Fruit fly (Drosophila melanogaster) whole organism, embryonic: ENCODE results near the gene CG6126.

ENCODE experiments used
- CG11398 ChIP-seq: fragments of 200-800 bp; sonication (Bioruptor generic); optimal IDR thresholded peaks from 2 replicates; lab custom pipeline; 2016; ENCODE audit warnings: missing biosample characterization, missing genetic modification characterization
- CG15011 ChIP-seq: fragments of 200-800 bp; sonication (Bioruptor generic); optimal IDR thresholded peaks from 3 replicates; lab custom pipeline; 2018; ENCODE audit warnings: missing biosample characterization, mild to moderate bottlenecking, missing genetic modification characterization
- CG16863 ChIP-seq: fragments of 200-800 bp; sonication (Bioruptor generic); optimal IDR thresholded peaks from 3 replicates; lab custom pipeline; 2016; ENCODE audit warnings: missing biosample characterization, missing genetic modification characterization
- CG17385 ChIP-seq: fragments of 200-800 bp; sonication (Bioruptor generic); optimal IDR thresholded peaks from 3 replicates; lab custom pipeline; 2018; ENCODE audit warnings: missing biosample characterization, mild to moderate bottlenecking, missing genetic modification characterization
- CG2129 ChIP-seq: fragments of 200-800 bp; sonication (Bioruptor generic); IDR thresholded peaks from 2 replicates; pipeline ENCODE4 v1.3.6; 2022; ENCODE audit warnings: missing biosample characterization, missing genetic modification characterization; ENCODE audit not compliant: partially characterized antibody
- CG3847 ChIP-seq: fragments of 200-800 bp; sonication (Bioruptor generic); IDR thresholded peaks from 2 replicates; pipeline ENCODE4 v1.3.6; 2022; ENCODE audit warnings: missing biosample characterization, missing genetic modification characterization
- CG4404 ChIP-seq: fragments of 200-800 bp; sonication (Bioruptor generic); IDR thresholded peaks from 2 replicates; pipeline ENCODE4 v1.3.6; 2022; ENCODE audit warnings: missing biosample characterization, missing genetic modification characterization
- CG6813 ChIP-seq: fragments of 200-800 bp; sonication (Bioruptor generic); optimal IDR thresholded peaks from 2 replicates; lab custom pipeline; 2017; ENCODE audit warnings: missing biosample characterization, missing genetic modification characterization, mild to moderate bottlenecking, moderate library complexity, missing genetic modification reagents
- CG7556 ChIP-seq: fragments of 200-800 bp; sonication (Bioruptor generic); optimal IDR thresholded peaks from 2 replicates; lab custom pipeline; 2017; ENCODE audit warnings: missing biosample characterization, mild to moderate bottlenecking, missing genetic modification characterization
- CG7963 ChIP-seq: fragments of 200-800 bp; sonication (Bioruptor generic); IDR thresholded peaks from 3 replicates; pipeline ENCODE4 v1.3.6; 2022; ENCODE audit warnings: missing biosample characterization, missing genetic modification characterization; ENCODE audit not compliant: partially characterized antibody
- CG7987 ChIP-seq: fragments of 200-800 bp; sonication (Bioruptor generic); optimal IDR thresholded peaks from 2 replicates; lab custom pipeline; 2018; ENCODE audit warnings: missing biosample characterization, mild to moderate bottlenecking, missing genetic modification characterization, moderate library complexity
- CG8388 ChIP-seq: fragments of 200-800 bp; sonication (Bioruptor generic); optimal IDR thresholded peaks from 2 replicates; lab custom pipeline; 2019; ENCODE audit warnings: missing biosample characterization, mild to moderate bottlenecking, missing genetic modification characterization, moderate library complexity
- CG9727 ChIP-seq: fragments of 200-800 bp; sonication (Bioruptor generic); optimal IDR thresholded peaks from 3 replicates; lab custom pipeline; 2017; ENCODE audit warnings: missing biosample characterization, mild to moderate bottlenecking, missing genetic modification characterization
- CTCF ChIP-seq: fragments of 200-800 bp; sonication (Bioruptor generic); optimal IDR thresholded peaks from 2 replicates; lab custom pipeline; 2017; ENCODE audit warnings: missing biosample characterization, mild to moderate bottlenecking, missing genetic modification characterization, moderate library complexity
- Dbx ChIP-seq: fragments of 200-800 bp; sonication (Bioruptor generic); IDR thresholded peaks from 3 replicates; pipeline ENCODE4 v1.3.6; 2022; ENCODE audit warnings: missing biosample characterization, missing genetic modification characterization
- Doc2 ChIP-seq: fragments of 200-800 bp; sonication (Bioruptor generic); IDR thresholded peaks from 2 replicates; pipeline ENCODE4 v1.3.6; 2022; ENCODE audit warnings: missing biosample characterization, missing genetic modification characterization
- E2f2 ChIP-seq: fragments of 200-800 bp; sonication (Bioruptor generic); IDR thresholded peaks from 2 replicates; pipeline ENCODE4 v1.3.6; 2022; ENCODE audit warnings: missing biosample characterization, missing genetic modification characterization
- Kr ChIP-seq: fragments of 200-800 bp; sonication (Bioruptor generic); optimal IDR thresholded peaks from 2 replicates; lab custom pipeline; 2017; ENCODE audit warnings: missing biosample characterization, mild to moderate bottlenecking, missing genetic modification characterization
- Lim3 ChIP-seq: fragments of 200-800 bp; sonication (Bioruptor generic); IDR thresholded peaks from 2 replicates; pipeline ENCODE4 v1.3.6; 2022; ENCODE audit warnings: missing biosample characterization, missing genetic modification characterization
- Mrtf ChIP-seq: fragments of 200-800 bp; sonication (Bioruptor generic); IDR thresholded peaks from 3 replicates; pipeline ENCODE4 v1.3.6; 2022; ENCODE audit warnings: missing biosample characterization, missing genetic modification characterization
- NK7.1 ChIP-seq: fragments of 200-800 bp; sonication (Bioruptor generic); optimal IDR thresholded peaks from 3 replicates; lab custom pipeline; 2016; ENCODE audit warnings: missing biosample characterization, missing genetic modification characterization
- Neu2 ChIP-seq: fragments of 200-800 bp; sonication (Bioruptor generic); optimal IDR thresholded peaks from 3 replicates; lab custom pipeline; 2016; ENCODE audit warnings: missing biosample characterization, missing genetic modification characterization, borderline replicate concordance
- Six4 ChIP-seq: fragments of 200-800 bp; sonication (Bioruptor generic); optimal IDR thresholded peaks from 2 replicates; lab custom pipeline; 2016; ENCODE audit warnings: missing biosample characterization, missing genetic modification characterization
- Sry-δ ChIP-seq: fragments of 200-800 bp; sonication (Bioruptor generic); optimal IDR thresholded peaks from 2 replicates; lab custom pipeline; 2016; ENCODE audit warnings: missing biosample characterization, missing genetic modification characterization
- Taf1 ChIP-seq: fragments of 200-800 bp; sonication (Bioruptor generic); IDR thresholded peaks from 2 replicates; pipeline ENCODE4 v1.3.6; 2022; ENCODE audit warnings: missing biosample characterization, missing genetic modification characterization
- ac ChIP-seq: fragments of 200-800 bp; sonication (Bioruptor generic); optimal IDR thresholded peaks from 3 replicates; lab custom pipeline; 2017; ENCODE audit warnings: missing biosample characterization, mild to moderate bottlenecking, missing genetic modification characterization
- aop ChIP-seq: fragments of 200-800 bp; sonication (Bioruptor generic); IDR thresholded peaks from 2 replicates; pipeline ENCODE4 v1.3.6; 2022; ENCODE audit warnings: missing biosample characterization, missing genetic modification characterization
- cad ChIP-seq: fragments of >200 bp; optimal IDR thresholded peaks from 2 replicates; lab custom pipeline; 2017; ENCODE audit warnings: missing biosample characterization, missing genetic modification characterization
- cg ChIP-seq: fragments of 200-800 bp; sonication (Bioruptor generic); optimal IDR thresholded peaks from 3 replicates; lab custom pipeline; 2019; ENCODE audit warnings: missing biosample characterization, mild to moderate bottlenecking, missing genetic modification characterization, moderate library complexity
- chif ChIP-seq, 2 experiments: fragments of 200-800 bp; sonication (Bioruptor generic); optimal IDR thresholded peaks; 3 replicates each; lab custom pipeline; 2016; ENCODE audit warnings: missing biosample characterization in 2 of 2, missing genetic modification characterization in 2 of 2
- disco-r ChIP-seq: fragments of 200-800 bp; sonication (Bioruptor generic); optimal IDR thresholded peaks from 2 replicates; lab custom pipeline; 2016; ENCODE audit warnings: missing biosample characterization, missing genetic modification characterization
- dmrt99B ChIP-seq: fragments of 200-800 bp; sonication (Bioruptor generic); optimal IDR thresholded peaks from 2 replicates; lab custom pipeline; 2018; ENCODE audit warnings: missing biosample characterization, mild to moderate bottlenecking, missing genetic modification characterization, moderate library complexity
- exex ChIP-seq: fragments of 200-800 bp; sonication (Bioruptor generic); optimal IDR thresholded peaks from 4 replicates; lab custom pipeline; 2018; ENCODE audit warnings: missing biosample characterization, mild to moderate bottlenecking, missing genetic modification characterization, moderate library complexity
- grn ChIP-seq: fragments of 200-800 bp; sonication (Bioruptor generic); optimal IDR thresholded peaks from 3 replicates; lab custom pipeline; 2017; ENCODE audit warnings: missing biosample characterization, missing genetic modification characterization
- jigr1 ChIP-seq: fragments of 200-800 bp; sonication (Bioruptor generic); IDR thresholded peaks from 3 replicates; pipeline ENCODE4 v1.3.6; 2022; ENCODE audit warnings: missing biosample characterization, missing genetic modification characterization
- jumu ChIP-seq: fragments of 200-800 bp; sonication (Bioruptor generic); optimal IDR thresholded peaks from 3 replicates; lab custom pipeline; 2016; ENCODE audit warnings: missing biosample characterization, missing genetic modification characterization
- kay ChIP-seq: fragments of 200-800 bp; sonication (Bioruptor generic); optimal IDR thresholded peaks from 2 replicates; lab custom pipeline; 2016; ENCODE audit warnings: missing biosample characterization, missing genetic modification characterization
- pan ChIP-seq, 4 experiments: fragments of >200 bp in 3 of 4; fragments of 200-800 bp in 1 of 4; sonication (Bioruptor generic) in 1 of 4; optimal IDR thresholded peaks in 3 of 4; IDR thresholded peaks in 1 of 4; 2 replicates each; pipeline versions ENCODE4 v1.3.6 to Lab custom; 2017 to 2022; ENCODE audit warnings: missing biosample characterization in 2 of 4, missing genetic modification characterization in 2 of 4, mixed read lengths in 1 of 4
- pb ChIP-seq: fragments of 200-800 bp; sonication (Bioruptor generic); optimal IDR thresholded peaks from 3 replicates; lab custom pipeline; 2016; ENCODE audit warnings: missing biosample characterization, missing genetic modification characterization
- psq ChIP-seq: fragments of 200-800 bp; sonication (Bioruptor generic); optimal IDR thresholded peaks from 2 replicates; lab custom pipeline; 2017; ENCODE audit warnings: missing biosample characterization, missing genetic modification characterization
- rib ChIP-seq: fragments of 200-800 bp; sonication (Bioruptor generic); IDR thresholded peaks from 2 replicates; pipeline ENCODE4 v1.3.6; 2022; ENCODE audit warnings: missing biosample characterization, missing genetic modification characterization
- run ChIP-seq: fragments of 200-800 bp; sonication (Bioruptor generic); optimal IDR thresholded peaks from 3 replicates; lab custom pipeline; 2018; ENCODE audit warnings: missing biosample characterization, mild to moderate bottlenecking, missing genetic modification characterization
- scrt ChIP-seq: fragments of 200-800 bp; sonication (Bioruptor generic); optimal IDR thresholded peaks from 2 replicates; lab custom pipeline; 2018; ENCODE audit warnings: missing biosample characterization, mild to moderate bottlenecking, missing genetic modification characterization, moderate library complexity
- shn ChIP-seq: fragments of 200-800 bp; sonication (Bioruptor generic); optimal IDR thresholded peaks from 3 replicates; lab custom pipeline; 2016; ENCODE audit warnings: missing biosample characterization, missing genetic modification characterization
- so ChIP-seq: fragments of 200-800 bp; sonication (Bioruptor generic); IDR thresholded peaks from 3 replicates; pipeline ENCODE4 v1.3.6; 2022; ENCODE audit warnings: missing biosample characterization, missing genetic modification characterization
- stc ChIP-seq: fragments of 200-800 bp; sonication (Bioruptor generic); IDR thresholded peaks from 2 replicates; pipeline ENCODE4 v1.3.6; 2022; ENCODE audit warnings: missing biosample characterization, missing genetic modification characterization
- sug ChIP-seq: fragments of 200-800 bp; optimal IDR thresholded peaks from 2 replicates; lab custom pipeline; 2019; ENCODE audit warnings: missing biosample characterization, mild to moderate bottlenecking, missing genetic modification characterization, moderate library complexity
- tin ChIP-seq: fragments of 200-800 bp; sonication (Bioruptor generic); optimal IDR thresholded peaks from 3 replicates; lab custom pipeline; 2016; ENCODE audit warnings: missing biosample characterization, missing genetic modification characterization
- twi ChIP-seq: fragments of 200-800 bp; optimal IDR thresholded peaks from 2 replicates; lab custom pipeline; 2019; ENCODE audit warnings: missing biosample characterization, mild to moderate bottlenecking, missing genetic modification characterization, moderate library complexity
- unpg ChIP-seq: fragments of 200-800 bp; sonication (Bioruptor generic); optimal IDR thresholded peaks from 3 replicates; lab custom pipeline; 2018; ENCODE audit warnings: missing biosample characterization, mild to moderate bottlenecking, missing genetic modification characterization, moderate library complexity
- yki ChIP-seq: fragments of >200 bp; optimal IDR thresholded peaks from 3 replicates; lab custom pipeline; 2018

CG6126 gene

dm6 chr3R:16222300-16222903 is 19.5 kb upstream of the CG6126 start (continued):
- TF ChIP-seq tin (GFP tag; lab: Kevin White, UChicago) (peak; percentile 99), stc (GFP tag; lab: Robert Waterston, UW) (peak; percentile 100), shn (peak; percentile 99), pb (peak; percentile 100), scrt (GFP tag; lab: Kevin White, UChicago) (peak; percentile 98), rib (GFP tag; lab: Robert Waterston, UW) (peak; percentile 98), Sry-δ (peak; percentile 87), sug (tag; lab: Kevin White, UChicago) (peak; percentile 96), exex (tag; lab: Kevin White, UChicago) (peak; percentile 94), unpg (GFP tag; lab: Kevin White, UChicago) (peak; percentile 99), CG2129 (no peak), CG7556 (GFP tag; lab: Kevin White, UChicago) (peak; percentile 87), kay (GFP tag; lab: Kevin White, UChicago) (peak; percentile 99), CG8388 (GFP tag; lab: Kevin White, UChicago) (peak; percentile 98), Taf1 (GFP tag; lab: Robert Waterston, UW) (peak; percentile 99), CG4404 (GFP tag; lab: Robert Waterston, UW) (peak; percentile 99), CG11398 (GFP tag; lab: Kevin White, UChicago) (peak; percentile 99), Mrtf (peak; percentile 100), grn (GFP tag; lab: Kevin White, UChicago) (peak; percentile 93), E2f2 (GFP tag; lab: Robert Waterston, UW) (peak; percentile 92), CTCF (GFP tag; lab: Kevin White, UChicago) (peak; percentile 77), NK7.1 (GFP tag; lab: Kevin White, UChicago) (peak; percentile 99), Lim3 (GFP tag; lab: Robert Waterston, UW) (peak; percentile 99), CG3847 (GFP tag; lab: Robert Waterston, UW) (peak; percentile 99), so (GFP tag; lab: Robert Waterston, UW) (peak; percentile 100), pan (optimal IDR thresholded peaks at IDR 0.05; lab: Kevin White, UChicago) (no peak), pan (GFP tag; optimal IDR thresholded peaks at IDR 0.05 in 1 of 2, IDR thresholded peaks at IDR 0.05 in 1 of 2) (peak in 1 of 2 experiments; percentile 100), chif (GFP tag; optimal IDR thresholded peaks at IDR 0.05; lab: Kevin White, UChicago) (peak; percentile 99 to 100), CG6813 (GFP tag; lab: Kevin White, UChicago) (peak; percentile 98), Six4 (GFP tag; lab: Kevin White, UChicago) (peak; percentile 99), disco-r (GFP tag; lab: Kevin White, UChicago) (peak; percentile 99), Neu2 (GFP tag; lab: Kevin White, UChicago) (peak; percentile 96), Dbx (peak; percentile 99), run (tag; lab: Kevin White, UChicago) (peak; percentile 99), psq (GFP tag; lab: Kevin White, UChicago) (peak; percentile 95), CG17385 (GFP tag; lab: Kevin White, UChicago) (peak; percentile 98), cg (GFP tag; lab: Kevin White, UChicago) (peak; percentile 99), cad (no peak), dmrt99B (tag; lab: Kevin White, UChicago) (peak; percentile 100), CG7987 (GFP tag; lab: Kevin White, UChicago) (peak; percentile 99), Doc2 (GFP tag; lab: Robert Waterston, UW) (peak; percentile 98), yki (lab: Kevin White, UChicago) (no peak), twi (peak; percentile 95), CG7963 (GFP tag; lab: Robert Waterston, UW) (no peak), aop (GFP tag; lab: Robert Waterston, UW) (peak; percentile 99), CG9727 (peak; percentile 93), CG16863 (GFP tag; lab: Kevin White, UChicago) (peak; percentile 100), jigr1 (GFP tag; lab: Robert Waterston, UW) (peak; percentile 99), ac (GFP tag; lab: Kevin White, UChicago) (peak; percentile 92), CG15011 (GFP tag; lab: Kevin White, UChicago) (peak; percentile 98), jumu (GFP tag; lab: Kevin White, UChicago) (peak; percentile 100), Kr (GFP tag; lab: Kevin White, UChicago) (peak; percentile 61)
